Fruit fly (Drosophila melanogaster) whole organism, embryonic: ENCODE measurements around the gene in.

Source experiments
- Atf6 ChIP-seq: fragments of 200-800 bp; sonication (Bioruptor generic); IDR thresholded peaks from 2 replicates; pipeline ENCODE4 v1.3.6; 2022; ENCODE audit warnings: missing biosample characterization, missing genetic modification characterization
- Blimp-1 ChIP-seq: fragments of 200-800 bp; sonication (Bioruptor generic); optimal IDR thresholded peaks from 3 replicates; lab custom pipeline; 2018; ENCODE audit warnings: missing biosample characterization, missing genetic modification characterization, mild to moderate bottlenecking, moderate library complexity, missing genetic modification reagents
- Bteb2 ChIP-seq: fragments of 200-800 bp; sonication (Bioruptor generic); optimal IDR thresholded peaks from 2 replicates; lab custom pipeline; 2016; ENCODE audit warnings: missing biosample characterization, missing genetic modification characterization
- CG10366 ChIP-seq: fragments of 200-800 bp; sonication (Bioruptor generic); IDR thresholded peaks from 2 replicates; pipeline ENCODE4 v1.3.6; 2022; ENCODE audit warnings: missing biosample characterization, missing genetic modification characterization
- CG10543 ChIP-seq: fragments of 200-800 bp; sonication (Bioruptor generic); optimal IDR thresholded peaks from 3 replicates; lab custom pipeline; 2017; ENCODE audit warnings: missing biosample characterization, mild to moderate bottlenecking, missing genetic modification characterization, moderate library complexity
- CG13287 ChIP-seq: fragments of 200-800 bp; sonication (Bioruptor generic); IDR thresholded peaks from 2 replicates; pipeline ENCODE4 v1.3.6; 2022; ENCODE audit warnings: missing biosample characterization, missing genetic modification characterization; ENCODE audit not compliant: partially characterized antibody
- CG13296 ChIP-seq: fragments of 200-800 bp; sonication (Bioruptor generic); optimal IDR thresholded peaks from 3 replicates; lab custom pipeline; 2018; ENCODE audit warnings: missing biosample characterization, mild to moderate bottlenecking, missing genetic modification characterization
- CG16779 ChIP-seq: fragments of 200-800 bp; sonication (Bioruptor generic); IDR thresholded peaks from 2 replicates; pipeline ENCODE4 v1.3.6; 2022; ENCODE audit warnings: missing biosample characterization, missing genetic modification characterization
- CG16813 ChIP-seq: fragments of 200-800 bp; sonication (Bioruptor generic); IDR thresholded peaks from 3 replicates; pipeline ENCODE4 v1.3.6; 2022; ENCODE audit warnings: missing biosample characterization, missing genetic modification characterization; ENCODE audit not compliant: partially characterized antibody
- CG17186 ChIP-seq: fragments of 200-800 bp; sonication (Bioruptor generic); optimal IDR thresholded peaks from 3 replicates; lab custom pipeline; 2017; ENCODE audit warnings: missing biosample characterization, missing genetic modification reagents, missing genetic modification characterization
- CG17328 ChIP-seq: fragments of 200-800 bp; sonication (Bioruptor generic); IDR thresholded peaks from 2 replicates; pipeline ENCODE4 v1.3.6; 2022; ENCODE audit warnings: missing biosample characterization, missing genetic modification characterization
- CG3065 ChIP-seq: fragments of 200-800 bp; sonication (Bioruptor generic); optimal IDR thresholded peaks from 2 replicates; lab custom pipeline; 2016; ENCODE audit warnings: missing biosample characterization, missing genetic modification characterization
- CG32767 ChIP-seq: fragments of 200-800 bp; sonication (Bioruptor generic); IDR thresholded peaks from 2 replicates; pipeline ENCODE4 v1.3.6; 2022; ENCODE audit warnings: missing biosample characterization, missing genetic modification characterization
- CG5245 ChIP-seq: fragments of 200-800 bp; sonication (Bioruptor generic); optimal IDR thresholded peaks from 3 replicates; lab custom pipeline; 2016; ENCODE audit warnings: missing biosample characterization, missing genetic modification characterization
- CG6254 ChIP-seq: fragments of 200-800 bp; sonication (Bioruptor generic); optimal IDR thresholded peaks from 3 replicates; lab custom pipeline; 2017; ENCODE audit warnings: mild to moderate bottlenecking, missing biosample characterization, missing genetic modification reagents, missing genetic modification characterization
- CG6765 ChIP-seq: fragments of 200-800 bp; sonication (Bioruptor generic); optimal IDR thresholded peaks from 3 replicates; lab custom pipeline; 2017; ENCODE audit warnings: missing biosample characterization, mild to moderate bottlenecking, missing genetic modification characterization
- CG7357 ChIP-seq: fragments of 200-800 bp; sonication (Bioruptor generic); IDR thresholded peaks from 3 replicates; pipeline ENCODE4 v1.3.6; 2022; ENCODE audit warnings: missing biosample characterization, missing genetic modification characterization
- CG7987 ChIP-seq: fragments of 200-800 bp; sonication (Bioruptor generic); optimal IDR thresholded peaks from 2 replicates; lab custom pipeline; 2018; ENCODE audit warnings: missing biosample characterization, mild to moderate bottlenecking, missing genetic modification characterization, moderate library complexity
- CG8281 ChIP-seq: fragments of 200-800 bp; sonication (Bioruptor generic); optimal IDR thresholded peaks from 2 replicates; lab custom pipeline; 2018; ENCODE audit warnings: missing biosample characterization, mild to moderate bottlenecking, missing genetic modification characterization, moderate library complexity
- CG8359 ChIP-seq: fragments of 200-800 bp; sonication (Bioruptor generic); optimal IDR thresholded peaks from 2 replicates; lab custom pipeline; 2017; ENCODE audit warnings: missing biosample characterization, mild to moderate bottlenecking, missing genetic modification characterization, borderline replicate concordance
- CG8478 ChIP-seq: fragments of >200 bp; optimal IDR thresholded peaks from 2 replicates; lab custom pipeline; 2018
- CG8924 ChIP-seq: fragments of 200-800 bp; optimal IDR thresholded peaks from 3 replicates; lab custom pipeline; 2019; ENCODE audit warnings: missing biosample characterization, mild to moderate bottlenecking, missing genetic modification characterization, moderate library complexity
- CG9817 ChIP-seq: fragments of 200-800 bp; sonication (Bioruptor generic); optimal IDR thresholded peaks from 2 replicates; lab custom pipeline; 2018; ENCODE audit warnings: missing biosample characterization, mild to moderate bottlenecking, missing genetic modification characterization, moderate library complexity
- Dfd ChIP-seq, 2 experiments: fragments of >200 bp; optimal IDR thresholded peaks; 2 replicates each; lab custom pipeline; 2017; ENCODE audit warnings: missing biosample characterization in 2 of 2, missing genetic modification characterization in 2 of 2
- E2f1 ChIP-seq: fragments of 200-800 bp; sonication (Bioruptor generic); IDR thresholded peaks from 2 replicates; pipeline ENCODE4 v1.3.6; 2022; ENCODE audit warnings: missing biosample characterization, missing genetic modification characterization
- Elba2 ChIP-seq: fragments of 200-800 bp; sonication (Bioruptor generic); optimal IDR thresholded peaks from 3 replicates; lab custom pipeline; 2016; ENCODE audit warnings: missing biosample characterization, missing genetic modification characterization
- H2.0 ChIP-seq: fragments of 200-800 bp; sonication (Bioruptor generic); IDR thresholded peaks from 2 replicates; pipeline ENCODE4 v1.3.6; 2022; ENCODE audit warnings: missing biosample characterization, missing genetic modification characterization
- Hr39 ChIP-seq: fragments of >200 bp; optimal IDR thresholded peaks from 2 replicates; lab custom pipeline; 2017
- Jarid2 ChIP-seq: fragments of 200-800 bp; sonication (Bioruptor generic); optimal IDR thresholded peaks from 3 replicates; lab custom pipeline; 2017; ENCODE audit warnings: mild to moderate bottlenecking, missing biosample characterization, missing genetic modification reagents, missing genetic modification characterization
- MESR4 ChIP-seq: fragments of 200-800 bp; sonication (Bioruptor generic); optimal IDR thresholded peaks from 2 replicates; lab custom pipeline; 2018; ENCODE audit warnings: missing biosample characterization, mild to moderate bottlenecking, missing genetic modification characterization, moderate library complexity
- Mad ChIP-seq: fragments of 200-800 bp; sonication (Bioruptor generic); optimal IDR thresholded peaks from 2 replicates; lab custom pipeline; 2016; ENCODE audit warnings: missing biosample characterization, missing genetic modification characterization
- Mrtf ChIP-seq: fragments of 200-800 bp; sonication (Bioruptor generic); IDR thresholded peaks from 3 replicates; pipeline ENCODE4 v1.3.6; 2022; ENCODE audit warnings: missing biosample characterization, missing genetic modification characterization
- Myb ChIP-seq: fragments of 200-800 bp; sonication (Bioruptor generic); optimal IDR thresholded peaks from 2 replicates; lab custom pipeline; 2016; ENCODE audit warnings: missing biosample characterization, missing genetic modification characterization
- Nf-YB ChIP-seq: fragments of 200-800 bp; sonication (Bioruptor generic); optimal IDR thresholded peaks from 3 replicates; lab custom pipeline; 2019; ENCODE audit warnings: missing biosample characterization, mild to moderate bottlenecking, missing genetic modification characterization, moderate library complexity
- Nf-YC ChIP-seq: fragments of 200-800 bp; optimal IDR thresholded peaks from 3 replicates; lab custom pipeline; 2019; ENCODE audit warnings: missing biosample characterization, mild to moderate bottlenecking, missing genetic modification characterization, moderate library complexity
- br ChIP-seq: fragments of >200 bp; optimal IDR thresholded peaks from 2 replicates; lab custom pipeline; 2017
- dmrt99B ChIP-seq: fragments of 200-800 bp; sonication (Bioruptor generic); optimal IDR thresholded peaks from 2 replicates; lab custom pipeline; 2018; ENCODE audit warnings: missing biosample characterization, mild to moderate bottlenecking, missing genetic modification characterization, moderate library complexity
- exex ChIP-seq: fragments of 200-800 bp; sonication (Bioruptor generic); optimal IDR thresholded peaks from 4 replicates; lab custom pipeline; 2018; ENCODE audit warnings: missing biosample characterization, mild to moderate bottlenecking, missing genetic modification characterization, moderate library complexity
- eyg ChIP-seq: fragments of 200-800 bp; sonication (Bioruptor generic); optimal IDR thresholded peaks from 3 replicates; lab custom pipeline; 2016; ENCODE audit warnings: missing biosample characterization, missing genetic modification characterization
- kay ChIP-seq: fragments of 200-800 bp; sonication (Bioruptor generic); optimal IDR thresholded peaks from 2 replicates; lab custom pipeline; 2016; ENCODE audit warnings: missing biosample characterization, missing genetic modification characterization
- lilli ChIP-seq: fragments of 200-800 bp; sonication (Bioruptor generic); optimal IDR thresholded peaks from 3 replicates; lab custom pipeline; 2016; ENCODE audit warnings: missing biosample characterization, missing genetic modification characterization
- nom ChIP-seq: fragments of 200-800 bp; sonication (Bioruptor generic); optimal IDR thresholded peaks from 2 replicates; lab custom pipeline; 2017; ENCODE audit warnings: missing biosample characterization, missing genetic modification characterization, mild to moderate bottlenecking, moderate library complexity, missing genetic modification reagents
- pan ChIP-seq, 4 experiments: fragments of >200 bp in 3 of 4; fragments of 200-800 bp in 1 of 4; sonication (Bioruptor generic) in 1 of 4; optimal IDR thresholded peaks in 3 of 4; IDR thresholded peaks in 1 of 4; 2 replicates each; pipeline versions ENCODE4 v1.3.6 to Lab custom; 2017 to 2022; ENCODE audit warnings: missing biosample characterization in 2 of 4, missing genetic modification characterization in 2 of 4, mixed read lengths in 1 of 4
- sim ChIP-seq: fragments of 200-800 bp; sonication (Bioruptor generic); IDR thresholded peaks from 2 replicates; pipeline ENCODE4 v1.3.6; 2022; ENCODE audit warnings: missing biosample characterization, missing genetic modification characterization
- slou ChIP-seq: fragments of 200-800 bp; sonication (Bioruptor generic); optimal IDR thresholded peaks from 3 replicates; lab custom pipeline; 2016; ENCODE audit warnings: missing biosample characterization, missing genetic modification characterization
- so ChIP-seq: fragments of 200-800 bp; sonication (Bioruptor generic); IDR thresholded peaks from 3 replicates; pipeline ENCODE4 v1.3.6; 2022; ENCODE audit warnings: missing biosample characterization, missing genetic modification characterization
- unc-4 ChIP-seq: fragments of 200-800 bp; sonication (Bioruptor generic); IDR thresholded peaks from 2 replicates; pipeline ENCODE4 v1.3.6; 2022; ENCODE audit warnings: missing biosample characterization, missing genetic modification characterization; ENCODE audit not compliant: partially characterized antibody
- wor ChIP-seq: fragments of 200-800 bp; sonication (Bioruptor generic); IDR thresholded peaks from 2 replicates; pipeline ENCODE4 v1.3.6; 2022; ENCODE audit warnings: missing biosample characterization, missing genetic modification characterization
- z ChIP-seq: fragments of 200-800 bp; sonication (Bioruptor generic); IDR thresholded peaks from 3 replicates; pipeline ENCODE4 v1.3.6; 2022; ENCODE audit warnings: missing biosample characterization, missing genetic modification characterization

The in gene

dm6 chr3L:20401026-20401912 is 34.3 kb downstream of the in start, which contains the start of gene trbl (continued):
- no peak for TF ChIP-seq Bteb2 (GFP tag; lab: Kevin White, UChicago)
- TF ChIP-seq E2f1 (GFP tag; lab: Robert Waterston, UW), result no peak
- TF ChIP-seq Nf-YB (GFP tag; lab: Kevin White, UChicago), result peak; percentile 33
- TF ChIP-seq CG32767 (GFP tag; lab: Robert Waterston, UW), result no peak; the same call in 1 of the 2 replicates
- TF ChIP-seq CG17186 (GFP tag; lab: Kevin White, UChicago), result no peak
- no peak for TF ChIP-seq Elba2 (GFP tag; lab: Kevin White, UChicago)
- TF ChIP-seq CG6254 (GFP tag; lab: Kevin White, UChicago), result no peak
- TF ChIP-seq CG13287 (GFP tag; lab: Robert Waterston, UW), result peak; percentile 70
- no peak for TF ChIP-seq br (lab: Kevin White, UChicago)
- TF ChIP-seq dmrt99B (tag; lab: Kevin White, UChicago), result peak; percentile 23
- TF ChIP-seq Mad (GFP tag; lab: Kevin White, UChicago), result no peak
- TF ChIP-seq pan (optimal IDR thresholded peaks at IDR 0.05; lab: Kevin White, UChicago), result no peak
- no peak for TF ChIP-seq pan (GFP tag; optimal IDR thresholded peaks at IDR 0.05 in 1 of 2, IDR thresholded peaks at IDR 0.05 in 1 of 2)
- peak; percentile 77 for TF ChIP-seq exex (tag; lab: Kevin White, UChicago)
- peak; percentile 53 for TF ChIP-seq CG13296 (GFP tag; lab: Kevin White, UChicago)
- no peak for TF ChIP-seq slou (GFP tag; lab: Kevin White, UChicago)
- no peak for TF ChIP-seq eyg (GFP tag; lab: Kevin White, UChicago)
- TF ChIP-seq sim (GFP tag; lab: Robert Waterston, UW), result no peak
- no peak for TF ChIP-seq CG7357
- peak; percentile 37 for TF ChIP-seq MESR4 (GFP tag; lab: Kevin White, UChicago)
- TF ChIP-seq CG7987 (GFP tag; lab: Kevin White, UChicago), result no peak
- peak; percentile 59 for TF ChIP-seq Nf-YC (tag; lab: Kevin White, UChicago)
- peak; percentile 51 for TF ChIP-seq Atf6 (GFP tag; lab: Robert Waterston, UW)
- TF ChIP-seq CG10366, result no peak
- no peak for TF ChIP-seq CG5245 (GFP tag; lab: Kevin White, UChicago)
- no peak for TF ChIP-seq kay (GFP tag; lab: Kevin White, UChicago)
- no peak for TF ChIP-seq CG16779 (GFP tag; lab: Robert Waterston, UW)
- TF ChIP-seq CG6765 (GFP tag; lab: Kevin White, UChicago), result peak; percentile 43
- no peak for TF ChIP-seq H2.0 (GFP tag; lab: Robert Waterston, UW)
- peak; percentile 62; the same call in 1 of the 3 replicates for TF ChIP-seq z (GFP tag; lab: Robert Waterston, UW)
- TF ChIP-seq CG8478 (lab: Kevin White, UChicago), result peak; percentile 49
- no peak for TF ChIP-seq Dfd (GFP tag; optimal IDR thresholded peaks at IDR 0.05; lab: Kevin White, UChicago)
- TF ChIP-seq CG3065 (GFP tag; lab: Kevin White, UChicago), result no peak
- no peak for TF ChIP-seq Mrtf (GFP tag; lab: Robert Waterston, UW)
- TF ChIP-seq Jarid2 (GFP tag; lab: Kevin White, UChicago), result peak; percentile 80
- no peak for TF ChIP-seq wor (GFP tag; lab: Robert Waterston, UW)
- TF ChIP-seq CG10543 (GFP tag; lab: Kevin White, UChicago), result peak; percentile 81
- no peak for TF ChIP-seq CG8281 (tag; lab: Kevin White, UChicago)
- TF ChIP-seq CG9817 (tag; lab: Kevin White, UChicago), result no peak
- TF ChIP-seq CG16813, result peak; percentile 59; the same call in 2 of the 3 replicates
- peak; percentile 8 for TF ChIP-seq lilli (GFP tag; lab: Kevin White, UChicago)
- no peak for TF ChIP-seq Blimp-1
- TF ChIP-seq CG8924, result peak; percentile 70
- TF ChIP-seq unc-4 (GFP tag; lab: Robert Waterston, UW), result peak; percentile 58
- peak; percentile 58 for TF ChIP-seq nom (GFP tag; lab: Kevin White, UChicago)
- TF ChIP-seq Hr39 (lab: Kevin White, UChicago), result no peak
- peak; percentile 33; the same call in 1 of the 3 replicates for TF ChIP-seq so (GFP tag; lab: Robert Waterston, UW)
- no peak for TF ChIP-seq CG17328 (GFP tag; lab: Robert Waterston, UW)
- peak; percentile 84 for TF ChIP-seq Myb
- TF ChIP-seq CG8359 (GFP tag; lab: Kevin White, UChicago), result no peak
